Fruit fly (Drosophila melanogaster) whole organism, embryonic: ENCODE data around the gene CG5446.

Source experiments
- Adf1 ChIP-seq: fragments of 200-800 bp; sonication (Bioruptor generic); IDR thresholded peaks from 2 replicates; pipeline ENCODE4 v1.3.6; 2022; ENCODE audit warnings: missing biosample characterization, missing genetic modification characterization
- Asciz ChIP-seq: fragments of 200-800 bp; sonication (Bioruptor generic); optimal IDR thresholded peaks from 2 replicates; lab custom pipeline; 2017; ENCODE audit warnings: missing biosample characterization, mild to moderate bottlenecking, missing genetic modification characterization, missing genetic modification reagents
- Bteb2 ChIP-seq: fragments of 200-800 bp; sonication (Bioruptor generic); optimal IDR thresholded peaks from 2 replicates; lab custom pipeline; 2016; ENCODE audit warnings: missing biosample characterization, missing genetic modification characterization
- CG10366 ChIP-seq: fragments of 200-800 bp; sonication (Bioruptor generic); IDR thresholded peaks from 2 replicates; pipeline ENCODE4 v1.3.6; 2022; ENCODE audit warnings: missing biosample characterization, missing genetic modification characterization
- CG11696 ChIP-seq: fragments of 200-800 bp; sonication (Bioruptor generic); IDR thresholded peaks from 2 replicates; pipeline ENCODE4 v1.3.6; 2022; ENCODE audit warnings: missing biosample characterization, missing genetic modification characterization
- CG13287 ChIP-seq: fragments of 200-800 bp; sonication (Bioruptor generic); IDR thresholded peaks from 2 replicates; pipeline ENCODE4 v1.3.6; 2022; ENCODE audit warnings: missing biosample characterization, missing genetic modification characterization; ENCODE audit not compliant: partially characterized antibody
- CG13624 ChIP-seq: fragments of 200-800 bp; sonication (Bioruptor generic); optimal IDR thresholded peaks from 2 replicates; lab custom pipeline; 2016; ENCODE audit warnings: missing biosample characterization, missing genetic modification characterization
- CG14965 ChIP-seq: fragments of 200-800 bp; sonication (Bioruptor generic); optimal IDR thresholded peaks from 2 replicates; lab custom pipeline; 2016; ENCODE audit warnings: missing biosample characterization, missing genetic modification characterization, borderline replicate concordance
- CG15011 ChIP-seq: fragments of 200-800 bp; sonication (Bioruptor generic); optimal IDR thresholded peaks from 3 replicates; lab custom pipeline; 2018; ENCODE audit warnings: missing biosample characterization, mild to moderate bottlenecking, missing genetic modification characterization
- CG1832 ChIP-seq: fragments of 200-800 bp; sonication (Bioruptor generic); optimal IDR thresholded peaks from 2 replicates; lab custom pipeline; 2017; ENCODE audit warnings: missing biosample characterization, mild to moderate bottlenecking, missing genetic modification characterization, inconsistent platforms
- CG31365 ChIP-seq: fragments of 200-800 bp; sonication (Bioruptor generic); optimal IDR thresholded peaks from 2 replicates; lab custom pipeline; 2018; ENCODE audit warnings: missing biosample characterization, mild to moderate bottlenecking, missing genetic modification characterization
- CG3995 ChIP-seq: fragments of 200-800 bp; sonication (Bioruptor generic); optimal IDR thresholded peaks from 3 replicates; lab custom pipeline; 2016; ENCODE audit warnings: missing biosample characterization, missing genetic modification characterization
- CG42726 ChIP-seq: fragments of 200-800 bp; sonication (Bioruptor generic); IDR thresholded peaks from 2 replicates; pipeline ENCODE4 v1.3.6; 2022; ENCODE audit warnings: missing biosample characterization, missing genetic modification characterization; ENCODE audit not compliant: partially characterized antibody
- CG4404 ChIP-seq: fragments of 200-800 bp; sonication (Bioruptor generic); IDR thresholded peaks from 2 replicates; pipeline ENCODE4 v1.3.6; 2022; ENCODE audit warnings: missing biosample characterization, missing genetic modification characterization
- CG4617 ChIP-seq: fragments of 200-800 bp; sonication (Bioruptor generic); optimal IDR thresholded peaks from 3 replicates; lab custom pipeline; 2016; ENCODE audit warnings: missing biosample characterization, missing genetic modification characterization, borderline replicate concordance
- CG6272 ChIP-seq: fragments of 200-800 bp; sonication (Bioruptor generic); IDR thresholded peaks from 2 replicates; pipeline ENCODE4 v1.3.6; 2022; ENCODE audit warnings: missing biosample characterization, missing genetic modification characterization
- CG7372 ChIP-seq: fragments of 200-800 bp; sonication (Bioruptor generic); IDR thresholded peaks from 2 replicates; pipeline ENCODE4 v1.3.6; 2022; ENCODE audit warnings: missing biosample characterization, missing genetic modification characterization
- CG7556 ChIP-seq: fragments of 200-800 bp; sonication (Bioruptor generic); optimal IDR thresholded peaks from 2 replicates; lab custom pipeline; 2017; ENCODE audit warnings: missing biosample characterization, mild to moderate bottlenecking, missing genetic modification characterization
- CG9609 ChIP-seq: fragments of 200-800 bp; sonication (Bioruptor generic); optimal IDR thresholded peaks from 3 replicates; lab custom pipeline; 2016; ENCODE audit warnings: missing biosample characterization, missing genetic modification characterization
- CG9932 ChIP-seq: fragments of 200-800 bp; sonication (Bioruptor generic); IDR thresholded peaks from 2 replicates; pipeline ENCODE4 v1.3.6; 2022; ENCODE audit warnings: missing biosample characterization, missing genetic modification characterization
- Chrac-16 ChIP-seq: fragments of 200-800 bp; sonication (Bioruptor generic); optimal IDR thresholded peaks from 3 replicates; lab custom pipeline; 2016; ENCODE audit warnings: missing biosample characterization, missing genetic modification characterization
- D19B ChIP-seq: fragments of 200-800 bp; sonication (Bioruptor generic); optimal IDR thresholded peaks from 2 replicates; lab custom pipeline; 2017; ENCODE audit warnings: missing biosample characterization, mild to moderate bottlenecking, missing genetic modification characterization
- Dek ChIP-seq: fragments of 200-800 bp; sonication (Bioruptor generic); optimal IDR thresholded peaks from 3 replicates; lab custom pipeline; 2019; ENCODE audit warnings: missing biosample characterization, mild to moderate bottlenecking, missing genetic modification characterization, moderate library complexity
- Fer3 ChIP-seq: fragments of 200-800 bp; sonication (Bioruptor generic); optimal IDR thresholded peaks from 2 replicates; lab custom pipeline; 2018; ENCODE audit warnings: missing biosample characterization, mild to moderate bottlenecking, missing genetic modification characterization, moderate library complexity
- Hey ChIP-seq: fragments of 200-800 bp; sonication (Bioruptor generic); optimal IDR thresholded peaks from 3 replicates; lab custom pipeline; 2018; ENCODE audit warnings: missing biosample characterization, mild to moderate bottlenecking, missing genetic modification characterization
- HmgZ ChIP-seq: fragments of 200-800 bp; sonication (Bioruptor generic); optimal IDR thresholded peaks from 2 replicates; lab custom pipeline; 2018; ENCODE audit warnings: missing biosample characterization, mild to moderate bottlenecking, missing genetic modification characterization
- Lpt ChIP-seq: fragments of >200 bp; optimal IDR thresholded peaks from 2 replicates; lab custom pipeline; 2018; ENCODE audit warnings: missing biosample characterization, missing genetic modification characterization
- NfI ChIP-seq: fragments of 200-800 bp; sonication (Bioruptor generic); optimal IDR thresholded peaks from 3 replicates; lab custom pipeline; 2018; ENCODE audit warnings: missing biosample characterization, mild to moderate bottlenecking, missing genetic modification characterization, moderate library complexity
- Oli ChIP-seq: fragments of 200-800 bp; sonication (Bioruptor generic); optimal IDR thresholded peaks from 2 replicates; lab custom pipeline; 2018; ENCODE audit warnings: missing biosample characterization, mild to moderate bottlenecking, missing genetic modification characterization, moderate library complexity
- amos ChIP-seq: fragments of 200-800 bp; sonication (Bioruptor generic); IDR thresholded peaks from 2 replicates; pipeline ENCODE4 v1.3.6; 2022; ENCODE audit warnings: missing biosample characterization, missing genetic modification characterization; ENCODE audit not compliant: partially characterized antibody
- aop ChIP-seq: fragments of 200-800 bp; sonication (Bioruptor generic); IDR thresholded peaks from 2 replicates; pipeline ENCODE4 v1.3.6; 2022; ENCODE audit warnings: missing biosample characterization, missing genetic modification characterization
- ase ChIP-seq: fragments of 200-800 bp; sonication (Bioruptor generic); IDR thresholded peaks from 3 replicates; pipeline ENCODE4 v1.3.6; 2022; ENCODE audit warnings: missing biosample characterization, missing genetic modification characterization
- bsh ChIP-seq, 2 experiments: fragments of 200-800 bp; sonication (Bioruptor generic); optimal IDR thresholded peaks; 2 replicates each; lab custom pipeline; 2017 to 2018; ENCODE audit warnings: mild to moderate bottlenecking in 2 of 2, missing biosample characterization in 2 of 2, missing genetic modification characterization in 2 of 2, moderate library complexity in 1 of 2
- fru ChIP-seq: fragments of >200 bp; optimal IDR thresholded peaks from 2 replicates; lab custom pipeline; 2017
- gem ChIP-seq: fragments of 200-800 bp; sonication (Bioruptor generic); optimal IDR thresholded peaks from 2 replicates; lab custom pipeline; 2019; ENCODE audit warnings: missing biosample characterization, mild to moderate bottlenecking, missing genetic modification characterization, moderate library complexity
- ham ChIP-seq: fragments of 200-800 bp; sonication (Bioruptor generic); IDR thresholded peaks from 2 replicates; pipeline ENCODE4 v1.3.6; 2022; ENCODE audit warnings: missing biosample characterization, missing genetic modification characterization
- ind ChIP-seq: fragments of 200-800 bp; sonication (Bioruptor generic); optimal IDR thresholded peaks from 3 replicates; lab custom pipeline; 2016; ENCODE audit warnings: missing biosample characterization, missing genetic modification characterization
- lola ChIP-seq, 3 experiments: fragments of >200 bp in 2 of 3; fragments of 200-800 bp in 1 of 3; sonication (Bioruptor generic) in 1 of 3; optimal IDR thresholded peaks; 2 replicates each; lab custom pipeline; 2017 to 2019; ENCODE audit warnings: missing biosample characterization in 3 of 3, missing genetic modification characterization in 3 of 3, mild to moderate bottlenecking in 1 of 3, moderate library complexity in 1 of 3
- lov ChIP-seq, 2 experiments: fragments of 200-800 bp in 1 of 2; fragments of >200 bp in 1 of 2; sonication (Bioruptor generic) in 1 of 2; IDR thresholded peaks in 1 of 2; optimal IDR thresholded peaks in 1 of 2; 2 replicates in 1 of 2; 3 replicates in 1 of 2; pipeline versions ENCODE4 v1.3.6 to Lab custom; 2017 to 2022; ENCODE audit warnings: missing biosample characterization in 1 of 2, missing genetic modification characterization in 1 of 2
- nmo ChIP-seq: fragments of 200-800 bp; sonication (Bioruptor generic); optimal IDR thresholded peaks from 2 replicates; lab custom pipeline; 2018; ENCODE audit warnings: missing biosample characterization, mild to moderate bottlenecking, missing genetic modification characterization, moderate library complexity
- pzg ChIP-seq: fragments of 200-800 bp; sonication (Bioruptor generic); optimal IDR thresholded peaks from 3 replicates; lab custom pipeline; 2018; ENCODE audit warnings: missing biosample characterization, mild to moderate bottlenecking, missing genetic modification characterization, moderate library complexity
- repo ChIP-seq: fragments of 200-800 bp; sonication (Bioruptor generic); optimal IDR thresholded peaks from 2 replicates; lab custom pipeline; 2016; ENCODE audit warnings: missing biosample characterization, missing genetic modification characterization
- scrt ChIP-seq: fragments of 200-800 bp; sonication (Bioruptor generic); optimal IDR thresholded peaks from 2 replicates; lab custom pipeline; 2018; ENCODE audit warnings: missing biosample characterization, mild to moderate bottlenecking, missing genetic modification characterization, moderate library complexity
- sim ChIP-seq: fragments of 200-800 bp; sonication (Bioruptor generic); IDR thresholded peaks from 2 replicates; pipeline ENCODE4 v1.3.6; 2022; ENCODE audit warnings: missing biosample characterization, missing genetic modification characterization
- stwl ChIP-seq: fragments of 200-800 bp; sonication (Bioruptor generic); optimal IDR thresholded peaks from 3 replicates; lab custom pipeline; 2018; ENCODE audit warnings: missing biosample characterization, mild to moderate bottlenecking, missing genetic modification characterization, moderate library complexity
- vnd ChIP-seq: fragments of 200-800 bp; sonication (Bioruptor generic); IDR thresholded peaks from 3 replicates; pipeline ENCODE4 v1.3.6; 2022; ENCODE audit warnings: missing biosample characterization, missing genetic modification characterization; ENCODE audit not compliant: partially characterized antibody
- wek ChIP-seq: fragments of 200-800 bp; sonication (Bioruptor generic); optimal IDR thresholded peaks from 3 replicates; lab custom pipeline; 2018; ENCODE audit warnings: missing biosample characterization, mild to moderate bottlenecking, missing genetic modification characterization, moderate library complexity

The CG5446 gene

dm6 chr2L:12433712-12434534 is 6.4 kb upstream of the CG5446 start, which contains the start of gene eRF3 (continued):
- no peak for TF ChIP-seq CG3995 (GFP tag; lab: Kevin White, UChicago)
- TF ChIP-seq Asciz, result no peak
- peak; percentile 69 for TF ChIP-seq CG4404 (GFP tag; lab: Robert Waterston, UW)
- no peak for TF ChIP-seq aop
- TF ChIP-seq pzg, result peak; percentile 35
- TF ChIP-seq Bteb2, result no peak
- no peak for TF ChIP-seq Lpt (GFP tag; lab: Kevin White, UChicago)
- peak; percentile 66 for TF ChIP-seq CG11696
- TF ChIP-seq Fer3 (tag; lab: Kevin White, UChicago), result peak; percentile 74
- TF ChIP-seq CG7372, result peak; percentile 54; the same call in 1 of the 2 replicates
- TF ChIP-seq D19B (GFP tag; lab: Kevin White, UChicago), result peak; percentile 23
- TF ChIP-seq ind (GFP tag; lab: Kevin White, UChicago), result peak; percentile 77
- peak; percentile 48 for TF ChIP-seq amos (GFP tag; lab: Robert Waterston, UW)
- peak; percentile 14 for TF ChIP-seq scrt
- no peak for TF ChIP-seq fru (lab: Kevin White, UChicago)

- TF ChIP-seq bsh (GFP tag; optimal IDR thresholded peaks at IDR 0.05; lab: Kevin White, UChicago) (no peak), gem (tag; lab: Kevin White, UChicago) (no peak), ham (GFP tag; lab: Robert Waterston, UW) (no peak), CG6272 (no peak), vnd (GFP tag; lab: Robert Waterston, UW) (no peak), Hey (no peak), Adf1 (no peak), HmgZ (no peak), aop (no peak), CG9609 (GFP tag; lab: Kevin White, UChicago) (no peak), CG15011 (GFP tag; lab: Kevin White, UChicago) (no peak), CG7556 (GFP tag; lab: Kevin White, UChicago) (no peak), CG42726 (GFP tag; lab: Robert Waterston, UW) (no peak), sim (no peak), Fer3 (tag; lab: Kevin White, UChicago) (no peak)
Observed at dm6 chr2L:12430792-12431191, 3.3 kb upstream of the CG5446 start, which contains the start of gene CG5435. TSS of gene CG5435 (minus strand) at chr2L:12430892.

dm6 chr2L:12424555-12424954 is 3.0 kb downstream of the CG5446 start, which contains the start of gene Fam92:
TSS of gene Fam92 (plus strand) at chr2L:12424904.
- TF ChIP-seq Oli, result peak; percentile 24
- peak; percentile 44; the same call in 1 of the 2 replicates for TF ChIP-seq CG10366 (GFP tag; lab: Robert Waterston, UW)
- peak; percentile 38 for TF ChIP-seq Dek (tag; lab: Kevin White, UChicago)
- TF ChIP-seq CG14965 (GFP tag; lab: Kevin White, UChicago), result no peak
- TF ChIP-seq CG13287 (GFP tag; lab: Robert Waterston, UW), result peak; percentile 31; the same call in 1 of the 2 replicates
- TF ChIP-seq CG31365 (tag; lab: Kevin White, UChicago), result peak; percentile 48
- TF ChIP-seq nmo (GFP tag; lab: Kevin White, UChicago), result peak; percentile 33
- peak; percentile 2 for TF ChIP-seq CG4617 (GFP tag; lab: Kevin White, UChicago)
- no peak for TF ChIP-seq CG1832 (GFP tag; lab: Kevin White, UChicago)
- peak; percentile 38 for TF ChIP-seq CG13624
- TF ChIP-seq NfI, result peak; percentile 71
- no peak for TF ChIP-seq wek (GFP tag; lab: Kevin White, UChicago)
- peak; percentile 57 for TF ChIP-seq Chrac-16
- no peak for TF ChIP-seq repo (GFP tag; lab: Kevin White, UChicago)
- TF ChIP-seq lola (GFP tag; optimal IDR thresholded peaks at IDR 0.05; lab: Kevin White, UChicago), result no peak
- TF ChIP-seq stwl (tag; lab: Kevin White, UChicago), result peak; percentile 89
- no peak for TF ChIP-seq lov (optimal IDR thresholded peaks at IDR 0.05; lab: Kevin White, UChicago)
- TF ChIP-seq lov (GFP tag; IDR thresholded peaks at IDR 0.05; lab: Robert Waterston, UW), result no peak
- TF ChIP-seq ase, result peak; percentile 17; the same call in 1 of the 3 replicates
- TF ChIP-seq CG9932 (GFP tag; lab: Robert Waterston, UW), result peak; percentile 61
- peak; percentile 51 for TF ChIP-seq HmgZ
